Fruit fly (Drosophila melanogaster): ENCODE measurements around the gene CG31954.
A peak's percentile ranks its signal among the peaks of the same experiment; 100 is the strongest.

CG31954 gene

DNA sequence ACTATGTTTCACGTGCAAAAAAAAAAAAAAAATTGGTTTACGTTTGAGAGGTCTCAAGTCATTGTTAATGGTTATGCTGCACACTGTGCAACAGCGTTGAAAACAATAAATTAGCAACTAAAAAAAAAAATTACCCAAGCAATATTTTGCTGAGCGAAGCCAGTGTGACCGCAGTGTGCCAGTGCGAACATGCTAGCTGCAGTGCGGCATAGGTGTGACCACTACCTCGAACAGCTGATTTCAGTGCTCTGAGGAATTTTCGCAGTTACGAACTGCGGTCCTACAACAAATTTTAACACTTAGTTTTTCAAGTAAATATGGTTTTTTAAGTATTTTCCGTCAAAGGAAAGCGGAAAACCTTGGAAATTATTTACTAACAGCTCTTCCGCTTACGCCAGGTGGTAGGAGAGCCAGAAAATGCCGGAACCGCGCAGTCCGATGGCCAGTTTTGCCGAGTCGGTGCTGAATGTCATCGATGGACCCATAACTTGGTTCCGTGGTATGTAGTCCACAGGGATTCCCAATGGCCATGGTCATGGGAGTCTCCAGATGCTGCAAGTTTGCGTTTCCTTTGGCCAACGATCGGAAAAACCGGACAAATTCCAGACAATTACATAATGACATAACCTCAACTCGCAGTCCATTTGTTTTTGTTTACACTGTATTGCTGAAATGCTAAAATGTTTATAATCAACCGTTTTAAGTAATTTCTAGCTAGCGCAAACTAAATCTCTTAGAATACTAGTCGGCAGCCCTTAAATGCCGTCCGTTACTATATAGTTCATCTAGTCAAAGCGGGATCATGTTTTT lies 43.8 kb downstream of the CG31954 start, which contains the start of the genes msl-2 and ND-PDSW (continued):
- TF ChIP-seq CG18262 (tag; optimal IDR thresholded peaks at IDR 0.05) (no peak), eve (GFP tag; optimal IDR thresholded peaks at IDR 0.05) (no peak), tna (GFP tag; IDR thresholded peaks at IDR 0.05; ENCODE audit: partially characterized antibody) (no peak), Mes4 (GFP tag; optimal IDR thresholded peaks at IDR 0.05) (no peak), gce (GFP tag; IDR thresholded peaks at IDR 0.05) (no peak), CG32532 (GFP tag; IDR thresholded peaks at IDR 0.05) (no peak), Six4 (GFP tag; optimal IDR thresholded peaks at IDR 0.05) (no peak), Hr78 (GFP tag; optimal IDR thresholded peaks at IDR 0.05) (no peak), dpn (GFP tag; optimal IDR thresholded peaks at IDR 0.05) (no peak), CG6791 (GFP tag; IDR thresholded peaks at IDR 0.05; ENCODE audit: partially characterized antibody) (peak; percentile 42; the same call in 1 of the 3 replicates), CG6654 (GFP tag; optimal IDR thresholded peaks at IDR 0.05) (no peak), Ets65A (GFP tag) (peak; percentile 12), Rx (GFP tag; IDR thresholded peaks at IDR 0.05) (no peak), vnd (GFP tag; IDR thresholded peaks at IDR 0.05; ENCODE audit: partially characterized antibody) (no peak), tap (tag; optimal IDR thresholded peaks at IDR 0.05) (no peak), CG3726 (GFP tag; IDR thresholded peaks at IDR 0.05) (no peak)

DNA sequence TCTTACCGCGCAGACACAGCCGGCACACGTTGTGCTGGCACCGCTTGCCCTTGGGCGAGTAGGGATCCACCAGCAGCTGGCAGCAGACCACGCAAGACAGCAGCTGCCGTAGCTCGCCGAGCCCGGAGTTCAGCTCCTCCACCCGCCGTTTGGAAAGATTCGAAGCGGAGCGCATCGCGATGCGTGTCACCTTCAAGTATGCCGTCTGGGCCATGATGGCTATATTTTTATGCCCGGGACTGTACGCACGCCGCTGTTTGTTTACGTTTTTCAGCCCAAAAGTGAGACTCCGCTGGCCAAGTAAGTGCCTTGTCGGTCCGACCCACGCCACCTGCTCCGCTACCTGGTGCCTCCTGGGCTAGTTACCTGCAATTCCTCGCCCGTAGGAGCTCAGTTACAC lies 44.5 kb downstream of the CG31954 start:
- TF ChIP-seq sens (GFP tag) (peak; percentile 24), slbo (GFP tag; IDR thresholded peaks at IDR 0.05) (0 out of 2 replicates have a peak, but pooled peaks have one; percentile 18), CG17186 (GFP tag; optimal IDR thresholded peaks at IDR 0.05) (no peak), gfzf (GFP tag; optimal IDR thresholded peaks at IDR 0.05) (no peak), inv (GFP tag; IDR thresholded peaks at IDR 0.05; ENCODE audit: partially characterized antibody) (no peak), Rfx (GFP tag; IDR thresholded peaks at IDR 0.05) (0 out of 2 replicates have a peak, but pooled peaks have one; percentile 20), ham (GFP tag; IDR thresholded peaks at IDR 0.05) (no peak), Med (GFP tag) (peak; percentile 51), Aef1 (GFP tag; IDR thresholded peaks at IDR 0.05) (no peak), amos (GFP tag; IDR thresholded peaks at IDR 0.05; ENCODE audit: partially characterized antibody) (no peak), CG11695 (GFP tag; IDR thresholded peaks at IDR 0.05) (peak; percentile 45; the same call in 2 of the 3 replicates), CG12155 (GFP tag; optimal IDR thresholded peaks at IDR 0.05) (no peak), Hsf (GFP tag; optimal IDR thresholded peaks at IDR 0.05) (no peak), BEAF-32 (GFP tag; optimal IDR thresholded peaks at IDR 0.05) (no peak), CG11696 (GFP tag; IDR thresholded peaks at IDR 0.05) (peak; percentile 76), CG2712 (tag; optimal IDR thresholded peaks at IDR 0.05) (no peak), CG10274 (GFP tag; optimal IDR thresholded peaks at IDR 0.05) (no peak), Nf-YA (GFP tag; IDR thresholded peaks at IDR 0.05) (0 out of 2 replicates have a peak, but pooled peaks have one; percentile 11), CG15601 (tag; optimal IDR thresholded peaks at IDR 0.05) (no peak), Drgx (GFP tag; IDR thresholded peaks at IDR 0.05) (0 out of 2 replicates have a peak, but pooled peaks have one; percentile 16)

dm6 chr2L:3461760-3462159 lies 48.1 kb downstream of the CG31954 start, which contains the start of gene CG3246:
Gene CG3246 (minus strand): TSS chr2L:3461952.
- TF ChIP-seq onecut (GFP tag; IDR thresholded peaks at IDR 0.05) (no peak), stc (GFP tag; IDR thresholded peaks at IDR 0.05) (no peak), Camta (GFP tag; optimal IDR thresholded peaks at IDR 0.05) (no peak), CG3065 (GFP tag; optimal IDR thresholded peaks at IDR 0.05) (no peak), nerfin-1 (tag; optimal IDR thresholded peaks at IDR 0.05) (no peak), fd3F (GFP tag; optimal IDR thresholded peaks at IDR 0.05) (no peak), ash1 (GFP tag; optimal IDR thresholded peaks at IDR 0.05) (no peak), ewg (GFP tag; optimal IDR thresholded peaks at IDR 0.05) (no peak), Hr78 (GFP tag; optimal IDR thresholded peaks at IDR 0.05) (no peak), jumu (GFP tag; optimal IDR thresholded peaks at IDR 0.05) (no peak), pb (GFP tag; optimal IDR thresholded peaks at IDR 0.05) (no peak), salm (tag; optimal IDR thresholded peaks at IDR 0.05) (no peak), Med (GFP tag) (peak; percentile 41), z (GFP tag; IDR thresholded peaks at IDR 0.05) (peak; percentile 92), Bgb (GFP tag; IDR thresholded peaks at IDR 0.05; ENCODE audit: partially characterized antibody) (0 out of 2 replicates have a peak, but pooled peaks have one; percentile 7)
